Fruit fly (Drosophila melanogaster) whole organism, wandering third instar larva: Measurements from ENCODE around the gene CG11327.

ENCODE experiments used
- CG32264 ChIP-seq: fragments of 200-800 bp; sonication (Bioruptor generic); optimal IDR thresholded peaks from 2 replicates; lab custom pipeline; 2016; ENCODE audit warnings: missing biosample characterization, missing genetic modification characterization
- CrebA ChIP-seq: fragments of 200-800 bp; sonication (Bioruptor generic); optimal IDR thresholded peaks from 2 replicates; lab custom pipeline; 2016; ENCODE audit warnings: missing biosample characterization, mild to moderate bottlenecking, missing genetic modification characterization, borderline replicate concordance
- Dfd ChIP-seq: fragments of >200 bp; optimal IDR thresholded peaks from 2 replicates; lab custom pipeline; 2017; ENCODE audit warnings: missing biosample characterization, missing genetic modification characterization
- OdsH ChIP-seq: fragments of 200-800 bp; sonication (Bioruptor generic); optimal IDR thresholded peaks from 2 replicates; lab custom pipeline; 2016; ENCODE audit warnings: missing biosample characterization, mild to moderate bottlenecking, missing genetic modification characterization
- br ChIP-seq: fragments of 200-800 bp; sonication (Bioruptor generic); optimal IDR thresholded peaks from 2 replicates; lab custom pipeline; 2016; ENCODE audit warnings: missing biosample characterization, missing genetic modification characterization
- brk ChIP-seq: fragments of 200-800 bp; sonication (Bioruptor generic); optimal IDR thresholded peaks from 2 replicates; lab custom pipeline; 2016; ENCODE audit warnings: missing biosample characterization, mild to moderate bottlenecking, missing genetic modification characterization
- foxo ChIP-seq, 2 experiments: fragments of 200-800 bp; sonication (Bioruptor generic); optimal IDR thresholded peaks; 2 replicates in 1 of 2; 3 replicates in 1 of 2; lab custom pipeline; 2016 to 2017; ENCODE audit warnings: missing biosample characterization in 2 of 2, missing genetic modification characterization in 2 of 2
- h ChIP-seq: fragments of 200-800 bp; sonication (Bioruptor generic); optimal IDR thresholded peaks from 3 replicates; lab custom pipeline; 2016; ENCODE audit warnings: missing biosample characterization, mild to moderate bottlenecking, missing genetic modification characterization
- psq ChIP-seq: fragments of 200-800 bp; sonication (Bioruptor generic); optimal IDR thresholded peaks from 3 replicates; lab custom pipeline; 2017; ENCODE audit warnings: missing biosample characterization, mild to moderate bottlenecking, missing genetic modification characterization, moderate library complexity
- rgr ChIP-seq: fragments of 200-800 bp; sonication (Bioruptor generic); optimal IDR thresholded peaks from 3 replicates; lab custom pipeline; 2016; ENCODE audit warnings: missing biosample characterization, mild to moderate bottlenecking, missing genetic modification characterization
- sage ChIP-seq: fragments of 200-800 bp; sonication (Bioruptor generic); optimal IDR thresholded peaks from 2 replicates; lab custom pipeline; 2016; ENCODE audit warnings: missing biosample characterization, mild to moderate bottlenecking, missing genetic modification characterization
- usp ChIP-seq: fragments of >200 bp; optimal IDR thresholded peaks from 2 replicates; lab custom pipeline; 2017; ENCODE audit warnings: missing biosample characterization, missing genetic modification characterization

DNA sequence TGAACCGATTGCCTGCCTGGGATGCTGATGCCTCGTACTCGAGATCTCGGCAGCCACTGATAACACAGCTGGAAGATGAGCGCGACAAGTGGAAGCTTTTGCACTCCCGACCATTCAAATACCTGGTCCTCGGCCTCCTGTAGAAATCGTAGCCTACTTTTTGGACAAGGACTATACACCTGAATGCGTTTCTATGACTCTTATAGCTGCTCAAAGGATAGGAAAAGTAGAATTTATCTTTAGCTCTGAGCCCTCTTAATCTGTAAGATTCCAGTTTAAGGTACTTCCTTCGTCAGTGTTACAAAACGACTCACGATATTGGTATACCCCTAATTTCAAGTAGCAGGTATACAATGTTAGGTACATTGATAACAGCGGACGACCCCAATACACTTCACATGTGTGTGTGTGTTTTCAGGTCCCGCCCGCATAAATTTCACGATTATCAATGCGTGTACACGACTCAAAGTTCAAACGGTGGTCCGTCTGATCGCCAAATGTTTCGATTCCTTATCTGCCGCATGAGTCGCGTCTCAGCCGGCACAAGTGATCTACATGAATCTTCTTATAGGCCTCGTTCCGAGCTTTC lies 29.8 kb upstream of the CG11327 start, which contains the start of gene AkhR:
- TF ChIP-seq br (GFP tag; lab: Kevin White, UChicago) (no peak), Dfd (GFP tag; lab: Kevin White, UChicago) (no peak), usp (GFP tag; lab: Kevin White, UChicago) (no peak), foxo (GFP tag; optimal IDR thresholded peaks at IDR 0.05; lab: Kevin White, UChicago) (no peak), psq (no peak), h (GFP tag; lab: Kevin White, UChicago) (no peak), CG32264 (GFP tag; lab: Kevin White, UChicago) (no peak), sage (GFP tag; lab: Kevin White, UChicago) (no peak), brk (GFP tag; lab: Kevin White, UChicago) (no peak), CrebA (GFP tag; lab: Kevin White, UChicago) (no peak), rgr (no peak), OdsH (GFP tag; lab: Kevin White, UChicago) (no peak)
